Fruit fly (Drosophila melanogaster) whole organism, embryonic: ENCODE measurements around the gene Parg.

Experiments
- Adf1 ChIP-seq: fragments of 200-800 bp; sonication (Bioruptor generic); IDR thresholded peaks from 2 replicates; pipeline ENCODE4 v1.3.6; 2022; ENCODE audit warnings: missing biosample characterization, missing genetic modification characterization
- CG10147 ChIP-seq: fragments of 200-800 bp; sonication (Bioruptor generic); optimal IDR thresholded peaks from 2 replicates; lab custom pipeline; 2019; ENCODE audit warnings: missing biosample characterization, mild to moderate bottlenecking, missing genetic modification characterization, moderate library complexity
- CG10321 ChIP-seq: fragments of 200-800 bp; sonication (Bioruptor generic); IDR thresholded peaks from 2 replicates; pipeline ENCODE4 v1.3.6; 2022; ENCODE audit warnings: missing biosample characterization, missing genetic modification characterization
- CG12071 ChIP-seq: fragments of 200-800 bp; sonication (Bioruptor generic); optimal IDR thresholded peaks from 3 replicates; lab custom pipeline; 2018; ENCODE audit warnings: missing biosample characterization, mild to moderate bottlenecking, missing genetic modification characterization
- CG16813 ChIP-seq: fragments of 200-800 bp; sonication (Bioruptor generic); IDR thresholded peaks from 3 replicates; pipeline ENCODE4 v1.3.6; 2022; ENCODE audit warnings: missing biosample characterization, missing genetic modification characterization; ENCODE audit not compliant: partially characterized antibody
- CG17328 ChIP-seq: fragments of 200-800 bp; sonication (Bioruptor generic); IDR thresholded peaks from 2 replicates; pipeline ENCODE4 v1.3.6; 2022; ENCODE audit warnings: missing biosample characterization, missing genetic modification characterization
- CG17912 ChIP-seq: fragments of 200-800 bp; sonication (Bioruptor generic); optimal IDR thresholded peaks from 2 replicates; lab custom pipeline; 2018; ENCODE audit warnings: missing biosample characterization, mild to moderate bottlenecking, missing genetic modification characterization
- CG18599 ChIP-seq: fragments of 200-800 bp; sonication (Bioruptor generic); optimal IDR thresholded peaks from 3 replicates; lab custom pipeline; 2017; ENCODE audit warnings: missing biosample characterization, missing genetic modification characterization, mild to moderate bottlenecking, moderate library complexity, missing genetic modification reagents
- CG30431 ChIP-seq: fragments of 200-800 bp; sonication (Bioruptor generic); optimal IDR thresholded peaks from 2 replicates; lab custom pipeline; 2017; ENCODE audit warnings: missing biosample characterization, missing genetic modification characterization
- CG31441 ChIP-seq: fragments of 200-800 bp; sonication (Bioruptor generic); IDR thresholded peaks from 2 replicates; pipeline ENCODE4 v1.3.6; 2022; ENCODE audit warnings: missing biosample characterization, missing genetic modification characterization
- CG3163 ChIP-seq: fragments of 200-800 bp; sonication (Bioruptor generic); optimal IDR thresholded peaks from 3 replicates; lab custom pipeline; 2016; ENCODE audit warnings: missing biosample characterization, missing genetic modification characterization
- CG32767 ChIP-seq: fragments of 200-800 bp; sonication (Bioruptor generic); IDR thresholded peaks from 2 replicates; pipeline ENCODE4 v1.3.6; 2022; ENCODE audit warnings: missing biosample characterization, missing genetic modification characterization
- CG4854 ChIP-seq: fragments of 200-800 bp; sonication (Bioruptor generic); optimal IDR thresholded peaks from 2 replicates; lab custom pipeline; 2016; ENCODE audit warnings: missing biosample characterization, missing genetic modification characterization, inconsistent platforms
- CG6254 ChIP-seq: fragments of 200-800 bp; sonication (Bioruptor generic); optimal IDR thresholded peaks from 3 replicates; lab custom pipeline; 2017; ENCODE audit warnings: mild to moderate bottlenecking, missing biosample characterization, missing genetic modification reagents, missing genetic modification characterization
- CG7271 ChIP-seq: fragments of 200-800 bp; sonication (Bioruptor generic); optimal IDR thresholded peaks from 2 replicates; lab custom pipeline; 2018; ENCODE audit warnings: missing biosample characterization, mild to moderate bottlenecking, missing genetic modification characterization, moderate library complexity
- CG7839 ChIP-seq: fragments of 200-800 bp; sonication (Bioruptor generic); optimal IDR thresholded peaks from 3 replicates; lab custom pipeline; 2018; ENCODE audit warnings: missing biosample characterization, mild to moderate bottlenecking, missing genetic modification characterization, moderate library complexity
- CG7928 ChIP-seq: fragments of 200-800 bp; sonication (Bioruptor generic); optimal IDR thresholded peaks from 2 replicates; lab custom pipeline; 2017; ENCODE audit warnings: missing biosample characterization, mild to moderate bottlenecking, missing genetic modification characterization
- CG7987 ChIP-seq: fragments of 200-800 bp; sonication (Bioruptor generic); optimal IDR thresholded peaks from 2 replicates; lab custom pipeline; 2018; ENCODE audit warnings: missing biosample characterization, mild to moderate bottlenecking, missing genetic modification characterization, moderate library complexity
- CG8089 ChIP-seq: fragments of 200-800 bp; sonication (Bioruptor generic); optimal IDR thresholded peaks from 3 replicates; lab custom pipeline; 2016; ENCODE audit warnings: missing biosample characterization, missing genetic modification characterization
- Chrac-16 ChIP-seq: fragments of 200-800 bp; sonication (Bioruptor generic); optimal IDR thresholded peaks from 3 replicates; lab custom pipeline; 2016; ENCODE audit warnings: missing biosample characterization, missing genetic modification characterization
- Dbx ChIP-seq: fragments of 200-800 bp; sonication (Bioruptor generic); IDR thresholded peaks from 3 replicates; pipeline ENCODE4 v1.3.6; 2022; ENCODE audit warnings: missing biosample characterization, missing genetic modification characterization
- HHEX ChIP-seq: fragments of 200-800 bp; sonication (Bioruptor generic); optimal IDR thresholded peaks from 3 replicates; lab custom pipeline; 2017; ENCODE audit warnings: missing biosample characterization, mild to moderate bottlenecking, missing genetic modification characterization, missing genetic modification reagents
- Hey ChIP-seq: fragments of 200-800 bp; sonication (Bioruptor generic); optimal IDR thresholded peaks from 3 replicates; lab custom pipeline; 2018; ENCODE audit warnings: missing biosample characterization, mild to moderate bottlenecking, missing genetic modification characterization
- MTF-1 ChIP-seq: fragments of 200-800 bp; sonication (Bioruptor generic); optimal IDR thresholded peaks from 2 replicates; lab custom pipeline; 2018; ENCODE audit warnings: missing biosample characterization, mild to moderate bottlenecking, missing genetic modification characterization, borderline replicate concordance
- Nf-YA ChIP-seq: fragments of 200-800 bp; sonication (Bioruptor generic); IDR thresholded peaks from 2 replicates; pipeline ENCODE4 v1.3.6; 2022; ENCODE audit warnings: missing biosample characterization, missing genetic modification characterization
- Oli ChIP-seq: fragments of 200-800 bp; sonication (Bioruptor generic); optimal IDR thresholded peaks from 2 replicates; lab custom pipeline; 2018; ENCODE audit warnings: missing biosample characterization, mild to moderate bottlenecking, missing genetic modification characterization, moderate library complexity
- Optix ChIP-seq: fragments of 200-800 bp; sonication (Bioruptor generic); IDR thresholded peaks from 3 replicates; pipeline ENCODE4 v1.3.6; 2022; ENCODE audit warnings: missing biosample characterization, missing genetic modification characterization
- Poxn ChIP-seq: fragments of 200-800 bp; sonication (Bioruptor generic); IDR thresholded peaks from 2 replicates; pipeline ENCODE4 v1.3.6; 2022; ENCODE audit warnings: missing biosample characterization, missing genetic modification characterization
- Trl ChIP-seq, 3 experiments: fragments of >200 bp in 2 of 3; fragments of 200-800 bp in 1 of 3; sonication (Bioruptor generic) in 1 of 3; optimal IDR thresholded peaks; 2 replicates in 1 of 3; 3 replicates in 2 of 3; lab custom pipeline; 2016 to 2017; ENCODE audit warnings: missing biosample characterization in 1 of 3, missing genetic modification characterization in 1 of 3
- Xrp1 ChIP-seq: fragments of 200-800 bp; sonication (Bioruptor generic); IDR thresholded peaks from 2 replicates; pipeline ENCODE4 v1.3.6; 2022; ENCODE audit warnings: missing biosample characterization, missing genetic modification characterization
- bigmax ChIP-seq: fragments of 200-800 bp; sonication (Bioruptor generic); optimal IDR thresholded peaks from 2 replicates; lab custom pipeline; 2018; ENCODE audit warnings: missing biosample characterization, mild to moderate bottlenecking, missing genetic modification characterization
- bsh ChIP-seq, 2 experiments: fragments of 200-800 bp; sonication (Bioruptor generic); optimal IDR thresholded peaks; 2 replicates each; lab custom pipeline; 2017 to 2018; ENCODE audit warnings: mild to moderate bottlenecking in 2 of 2, missing biosample characterization in 2 of 2, missing genetic modification characterization in 2 of 2, moderate library complexity in 1 of 2
- dysf ChIP-seq: fragments of 200-800 bp; sonication (Bioruptor generic); IDR thresholded peaks from 3 replicates; pipeline ENCODE4 v1.3.6; 2022; ENCODE audit warnings: missing biosample characterization, missing genetic modification characterization
- eve ChIP-seq, 2 experiments: fragments of >200 bp; optimal IDR thresholded peaks; 2 replicates each; lab custom pipeline; 2017; ENCODE audit warnings: missing biosample characterization in 2 of 2, missing genetic modification characterization in 2 of 2
- eyg ChIP-seq: fragments of 200-800 bp; sonication (Bioruptor generic); optimal IDR thresholded peaks from 3 replicates; lab custom pipeline; 2016; ENCODE audit warnings: missing biosample characterization, missing genetic modification characterization
- gce ChIP-seq: fragments of 200-800 bp; sonication (Bioruptor generic); IDR thresholded peaks from 3 replicates; pipeline ENCODE4 v1.3.6; 2022; ENCODE audit warnings: missing biosample characterization, missing genetic modification characterization
- grau ChIP-seq: fragments of 200-800 bp; optimal IDR thresholded peaks from 3 replicates; lab custom pipeline; 2019; ENCODE audit warnings: missing biosample characterization, mild to moderate bottlenecking, missing genetic modification characterization, moderate library complexity
- grn ChIP-seq: fragments of 200-800 bp; sonication (Bioruptor generic); optimal IDR thresholded peaks from 3 replicates; lab custom pipeline; 2017; ENCODE audit warnings: missing biosample characterization, missing genetic modification characterization
- hth ChIP-seq: fragments of >200 bp; optimal IDR thresholded peaks from 2 replicates; lab custom pipeline; 2017; ENCODE audit warnings: inconsistent platforms
- kay ChIP-seq: fragments of 200-800 bp; sonication (Bioruptor generic); optimal IDR thresholded peaks from 2 replicates; lab custom pipeline; 2016; ENCODE audit warnings: missing biosample characterization, missing genetic modification characterization
- lola ChIP-seq, 3 experiments: fragments of >200 bp in 2 of 3; fragments of 200-800 bp in 1 of 3; sonication (Bioruptor generic) in 1 of 3; optimal IDR thresholded peaks; 2 replicates each; lab custom pipeline; 2017 to 2019; ENCODE audit warnings: missing biosample characterization in 3 of 3, missing genetic modification characterization in 3 of 3, mild to moderate bottlenecking in 1 of 3, moderate library complexity in 1 of 3
- luna ChIP-seq: fragments of 200-800 bp; sonication (Bioruptor generic); optimal IDR thresholded peaks from 2 replicates; lab custom pipeline; 2016; ENCODE audit warnings: missing biosample characterization, missing genetic modification characterization
- mam ChIP-seq: fragments of 200-800 bp; sonication (Bioruptor generic); optimal IDR thresholded peaks from 3 replicates; lab custom pipeline; 2016; ENCODE audit warnings: missing biosample characterization, missing genetic modification characterization
- run ChIP-seq: fragments of 200-800 bp; sonication (Bioruptor generic); optimal IDR thresholded peaks from 3 replicates; lab custom pipeline; 2018; ENCODE audit warnings: missing biosample characterization, mild to moderate bottlenecking, missing genetic modification characterization
- sim ChIP-seq: fragments of 200-800 bp; sonication (Bioruptor generic); IDR thresholded peaks from 2 replicates; pipeline ENCODE4 v1.3.6; 2022; ENCODE audit warnings: missing biosample characterization, missing genetic modification characterization
- slou ChIP-seq: fragments of 200-800 bp; sonication (Bioruptor generic); optimal IDR thresholded peaks from 3 replicates; lab custom pipeline; 2016; ENCODE audit warnings: missing biosample characterization, missing genetic modification characterization
- sqz ChIP-seq: fragments of 200-800 bp; sonication (Bioruptor generic); optimal IDR thresholded peaks from 3 replicates; lab custom pipeline; 2018; ENCODE audit warnings: missing biosample characterization, mild to moderate bottlenecking, missing genetic modification characterization
- stc ChIP-seq: fragments of 200-800 bp; sonication (Bioruptor generic); IDR thresholded peaks from 2 replicates; pipeline ENCODE4 v1.3.6; 2022; ENCODE audit warnings: missing biosample characterization, missing genetic modification characterization
- tll ChIP-seq, 2 experiments: fragments of 200-800 bp in 1 of 2; fragments of >200 bp in 1 of 2; sonication (Bioruptor generic) in 1 of 2; optimal IDR thresholded peaks; 2 replicates each; lab custom pipeline; 2017 to 2019; ENCODE audit warnings: missing biosample characterization in 2 of 2, missing genetic modification characterization in 2 of 2, mild to moderate bottlenecking in 1 of 2, moderate library complexity in 1 of 2
- ttk ChIP-seq: fragments of 200-800 bp; sonication (Bioruptor generic); IDR thresholded peaks from 2 replicates; pipeline ENCODE4 v2.1.2; 2022; ENCODE audit warnings: missing biosample characterization, missing genetic modification characterization

The Parg gene

dm6 chrX:3719480-3720064 lies 48.3 kb upstream of the Parg start, which contains the start of the genes Rala and Tlk (continued):
- no peak for TF ChIP-seq HHEX (GFP tag; lab: Kevin White, UChicago)
- TF ChIP-seq CG16813 (GFP tag; lab: Robert Waterston, UW): peak; percentile 55
- no peak for TF ChIP-seq gce (GFP tag; lab: Robert Waterston, UW)
- 0 out of 2 replicates have a peak, but pooled peaks have one; percentile 8 for TF ChIP-seq Xrp1
- no peak for TF ChIP-seq stc
- TF ChIP-seq CG10321: no peak
- no peak for TF ChIP-seq Trl (optimal IDR thresholded peaks at IDR 0.05; lab: Kevin White, UChicago)
- peak; percentile 38 for TF ChIP-seq Trl (GFP tag; optimal IDR thresholded peaks at IDR 0.05; lab: Kevin White, UChicago)
- TF ChIP-seq CG30431 (GFP tag; lab: Kevin White, UChicago): no peak
- no peak for TF ChIP-seq CG4854 (GFP tag; lab: Kevin White, UChicago)
- no peak for TF ChIP-seq grau (tag; lab: Kevin White, UChicago)
- no peak for TF ChIP-seq sim
- TF ChIP-seq kay (GFP tag; lab: Kevin White, UChicago): no peak
- TF ChIP-seq CG6254: no peak
- TF ChIP-seq luna (GFP tag; lab: Kevin White, UChicago): no peak
- TF ChIP-seq Adf1: no peak
- TF ChIP-seq Oli (tag; lab: Kevin White, UChicago): no peak
- no peak for TF ChIP-seq CG10147 (GFP tag; lab: Kevin White, UChicago)
- TF ChIP-seq ttk (GFP tag; lab: Robert Waterston, UW): no peak
- TF ChIP-seq bigmax (GFP tag; lab: Kevin White, UChicago): no peak
- no peak for TF ChIP-seq MTF-1 (GFP tag; lab: Kevin White, UChicago)
- peak; percentile 37 for TF ChIP-seq CG7987 (GFP tag; lab: Kevin White, UChicago)
- peak; percentile 52 for TF ChIP-seq CG17912 (GFP tag; lab: Kevin White, UChicago)
- no peak for TF ChIP-seq CG7839 (tag; lab: Kevin White, UChicago)
- TF ChIP-seq Optix (GFP tag; lab: Robert Waterston, UW): no peak
- no peak for TF ChIP-seq hth (lab: Kevin White, UChicago)
- no peak for TF ChIP-seq eve (GFP tag; optimal IDR thresholded peaks at IDR 0.05; lab: Kevin White, UChicago)
- TF ChIP-seq bsh (GFP tag; optimal IDR thresholded peaks at IDR 0.05; lab: Kevin White, UChicago): peak in 1 of 2 experiments; percentile 9
- TF ChIP-seq mam (GFP tag; lab: Kevin White, UChicago): no peak
- no peak for TF ChIP-seq CG18599 (GFP tag; lab: Kevin White, UChicago)
- TF ChIP-seq Dbx (GFP tag; lab: Robert Waterston, UW): peak; percentile 73
- no peak for TF ChIP-seq Chrac-16 (GFP tag; lab: Kevin White, UChicago)
- TF ChIP-seq lola (GFP tag; optimal IDR thresholded peaks at IDR 0.05; lab: Kevin White, UChicago): no peak
- TF ChIP-seq Hey: no peak
- no peak for TF ChIP-seq slou (GFP tag; lab: Kevin White, UChicago)
- peak; percentile 34 for TF ChIP-seq CG7271 (tag; lab: Kevin White, UChicago)
- TF ChIP-seq CG17328 (GFP tag; lab: Robert Waterston, UW): no peak
- no peak for TF ChIP-seq CG12071 (GFP tag; lab: Kevin White, UChicago)
- TF ChIP-seq, all 482 proteins: peak for 150

- no peak for TF ChIP-seq dysf (GFP tag; lab: Robert Waterston, UW)
- TF ChIP-seq grn (GFP tag; lab: Kevin White, UChicago): peak; percentile 27
- no peak for TF ChIP-seq CG8089 (GFP tag; lab: Kevin White, UChicago)
- no peak for TF ChIP-seq CG3163 (GFP tag; lab: Kevin White, UChicago)
- TF ChIP-seq run: no peak
- peak; percentile 55 for TF ChIP-seq sqz (GFP tag; lab: Kevin White, UChicago)
- TF ChIP-seq CG7928 (GFP tag; lab: Kevin White, UChicago): no peak
- no peak for TF ChIP-seq Nf-YA (GFP tag; lab: Robert Waterston, UW)
- no peak for TF ChIP-seq CG32767 (GFP tag; lab: Robert Waterston, UW)
- no peak for TF ChIP-seq Poxn (GFP tag; lab: Robert Waterston, UW)
- TF ChIP-seq eyg (GFP tag; lab: Kevin White, UChicago): no peak
- peak in 1 of 2 experiments; percentile 61 for TF ChIP-seq tll (GFP tag; optimal IDR thresholded peaks at IDR 0.05; lab: Kevin White, UChicago)
- TF ChIP-seq CG31441 (GFP tag; lab: Robert Waterston, UW): no peak
Measured at dm6 chrX:3718592-3719267, 47.4 kb upstream of the Parg start.
